Worm (Caenorhabditis elegans) whole organism, mixed stage, embryonic: ENCODE results near the gene C54C6.7.

ENCODE experiments used
- M03D4.4 ChIP-seq: sonication (generic microtip); optimal IDR thresholded peaks from 2 replicates; lab custom pipeline; 2017; ENCODE audit warnings: mild to moderate bottlenecking, missing genetic modification characterization, missing compliant biosample characterization
- bed-3 ChIP-seq: fragments of 200-800 bp; sonication (Bioruptor generic); optimal IDR thresholded peaks from 3 replicates; lab custom pipeline; 2018; ENCODE audit warnings: mild to moderate bottlenecking, missing genetic modification characterization, moderate library complexity, missing compliant biosample characterization
- blmp-1 ChIP-seq: fragments of 150-350 bp; optimal IDR thresholded peaks from 2 replicates; lab custom pipeline; 2014; ENCODE audit warnings: missing biosample characterization, missing genetic modification characterization
- ceh-39 ChIP-seq: fragments of 150-350 bp; optimal IDR thresholded peaks from 2 replicates; lab custom pipeline; 2014; ENCODE audit warnings: missing biosample characterization, missing genetic modification characterization
- ceh-43 ChIP-seq: fragments of 200-800 bp; sonication (Bioruptor generic); optimal IDR thresholded peaks from 2 replicates; lab custom pipeline; 2018; ENCODE audit warnings: mild to moderate bottlenecking, missing genetic modification characterization, moderate library complexity, missing compliant biosample characterization
- ceh-83 ChIP-seq: fragments of 200-800 bp; sonication (Bioruptor generic); optimal IDR thresholded peaks from 2 replicates; lab custom pipeline; 2018; ENCODE audit warnings: mild to moderate bottlenecking, missing genetic modification characterization, missing compliant biosample characterization
- ces-1 ChIP-seq: fragments of 150-350 bp; optimal IDR thresholded peaks from 2 replicates; lab custom pipeline; 2014; ENCODE audit warnings: missing biosample characterization, missing genetic modification reagents, missing genetic modification characterization
- cnd-1 ChIP-seq: fragments of 200-800 bp; sonication (Bioruptor generic); optimal IDR thresholded peaks from 2 replicates; lab custom pipeline; 2018; ENCODE audit warnings: mild to moderate bottlenecking, missing genetic modification characterization, missing compliant biosample characterization
- drap-1 ChIP-seq: fragments of 200-800 bp; sonication (Bioruptor generic); optimal IDR thresholded peaks from 3 replicates; lab custom pipeline; 2018; ENCODE audit warnings: mild to moderate bottlenecking, missing genetic modification characterization, missing compliant biosample characterization
- elt-1 ChIP-seq: sonication (generic microtip); optimal IDR thresholded peaks from 2 replicates; lab custom pipeline; 2017; ENCODE audit warnings: missing genetic modification characterization, mild to moderate bottlenecking, missing compliant biosample characterization, antibody characterized with exemption, moderate library complexity, borderline replicate concordance; ENCODE audit not compliant: insufficient read depth
- flh-1 ChIP-seq: fragments of 200-800 bp; sonication (Bioruptor generic); optimal IDR thresholded peaks from 2 replicates; lab custom pipeline; 2018; ENCODE audit warnings: mild to moderate bottlenecking, missing genetic modification characterization, moderate library complexity, missing compliant biosample characterization
- ham-2 ChIP-seq: fragments of 200-800 bp; sonication (Bioruptor generic); optimal IDR thresholded peaks from 2 replicates; lab custom pipeline; 2018; ENCODE audit warnings: mild to moderate bottlenecking, missing genetic modification characterization, missing compliant biosample characterization
- lin-13 ChIP-seq: fragments of 150-350 bp; optimal IDR thresholded peaks from 2 replicates; lab custom pipeline; 2014; ENCODE audit warnings: missing biosample characterization, missing genetic modification characterization
- lin-32 ChIP-seq: fragments of 200-800 bp; sonication (Bioruptor generic); optimal IDR thresholded peaks from 2 replicates; lab custom pipeline; 2018; ENCODE audit warnings: mild to moderate bottlenecking, missing genetic modification characterization, missing compliant biosample characterization
- lsy-2 ChIP-seq: fragments of 150-350 bp; optimal IDR thresholded peaks from 2 replicates; lab custom pipeline; 2014; ENCODE audit warnings: missing biosample characterization, missing genetic modification characterization
- mab-5 ChIP-seq: fragments of 150-350 bp; optimal IDR thresholded peaks from 2 replicates; lab custom pipeline; 2014; ENCODE audit warnings: missing biosample characterization, missing genetic modification characterization
- mep-1 ChIP-seq: fragments of 150-350 bp; optimal IDR thresholded peaks from 2 replicates; lab custom pipeline; 2017; ENCODE audit warnings: missing biosample characterization, missing genetic modification reagents, missing genetic modification characterization, inconsistent platforms
- mls-2 ChIP-seq: sonication (generic microtip); optimal IDR thresholded peaks from 2 replicates; lab custom pipeline; 2016; ENCODE audit warnings: mild to moderate bottlenecking, missing genetic modification characterization, moderate library complexity, missing compliant biosample characterization
- nhr-12 ChIP-seq: fragments of 150-350 bp; optimal IDR thresholded peaks from 2 replicates; lab custom pipeline; 2014; ENCODE audit warnings: missing biosample characterization, missing genetic modification characterization
- nhr-2 ChIP-seq: fragments of 150-350 bp; optimal IDR thresholded peaks from 2 replicates; lab custom pipeline; 2014; ENCODE audit warnings: missing biosample characterization, missing genetic modification characterization
- nhr-237 ChIP-seq: fragments of 150-350 bp; optimal IDR thresholded peaks from 2 replicates; lab custom pipeline; 2014; ENCODE audit warnings: missing biosample characterization, missing genetic modification characterization
- pha-4 ChIP-seq: fragments of 150-350 bp; optimal IDR thresholded peaks from 2 replicates; lab custom pipeline; 2018; ENCODE audit warnings: missing biosample characterization, missing genetic modification reagents, missing genetic modification characterization
- sem-2 ChIP-seq: fragments of 200-800 bp; sonication (Bioruptor generic); optimal IDR thresholded peaks from 2 replicates; lab custom pipeline; 2018; ENCODE audit warnings: mild to moderate bottlenecking, missing genetic modification characterization, missing compliant biosample characterization
- snpc-4 ChIP-seq: fragments of 150-350 bp; optimal IDR thresholded peaks from 2 replicates; lab custom pipeline; 2014; ENCODE audit warnings: missing biosample characterization, missing genetic modification characterization
- sptf-1 ChIP-seq: sonication (generic microtip); optimal IDR thresholded peaks from 2 replicates; lab custom pipeline; 2017; ENCODE audit warnings: mild to moderate bottlenecking, missing genetic modification characterization, moderate library complexity, missing compliant biosample characterization
- tbx-8 ChIP-seq: fragments of 200-800 bp; sonication (Bioruptor generic); optimal IDR thresholded peaks from 2 replicates; lab custom pipeline; 2018; ENCODE audit warnings: mild to moderate bottlenecking, missing genetic modification characterization, moderate library complexity, missing compliant biosample characterization
- unc-120 ChIP-seq: sonication (generic microtip); optimal IDR thresholded peaks from 2 replicates; lab custom pipeline; 2017; ENCODE audit warnings: missing genetic modification characterization, missing compliant biosample characterization; ENCODE audit not compliant: poor library complexity, severe bottlenecking
- unc-39 ChIP-seq: fragments of 150-350 bp; optimal IDR thresholded peaks from 2 replicates; lab custom pipeline; 2014; ENCODE audit warnings: missing biosample characterization, missing genetic modification characterization
- unc-62 ChIP-seq: fragments of 150-350 bp; optimal IDR thresholded peaks from 2 replicates; lab custom pipeline; 2014; ENCODE audit warnings: missing biosample characterization, missing genetic modification reagents, missing genetic modification characterization
- zip-8 ChIP-seq: fragments of 150-350 bp; optimal IDR thresholded peaks from 2 replicates; lab custom pipeline; 2014; ENCODE audit warnings: missing biosample characterization, missing genetic modification characterization

The C54C6.7 gene

DNA sequence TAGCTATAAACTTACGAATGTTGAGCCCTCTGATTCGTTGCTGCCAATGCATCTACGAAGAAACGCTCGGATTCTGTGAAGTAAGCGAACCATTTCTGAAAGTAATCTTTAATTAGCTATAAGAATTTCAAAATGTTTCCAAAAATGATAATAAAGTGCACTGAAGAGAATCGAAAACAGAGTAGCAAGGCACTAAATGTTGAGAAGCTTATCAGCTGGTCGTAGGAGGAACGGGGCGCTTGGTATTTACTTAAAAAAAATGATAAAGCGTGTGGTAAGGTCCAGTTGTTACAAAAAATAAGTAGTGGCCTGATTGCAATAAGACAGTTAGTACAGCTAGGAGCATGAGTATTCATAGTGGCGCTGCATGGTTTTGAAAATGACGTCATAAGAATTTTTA is at the start of gene C54C6.7:
Gene C54C6.7 (minus strand): TSS at position 101 of the 400 bp plus-strand sequence.
- TF ChIP-seq sptf-1 (tag; lab: Kevin White, UChicago) (no peak), zip-8 (tag; lab: Kevin White, UChicago) (peak; percentile 9)

DNA sequence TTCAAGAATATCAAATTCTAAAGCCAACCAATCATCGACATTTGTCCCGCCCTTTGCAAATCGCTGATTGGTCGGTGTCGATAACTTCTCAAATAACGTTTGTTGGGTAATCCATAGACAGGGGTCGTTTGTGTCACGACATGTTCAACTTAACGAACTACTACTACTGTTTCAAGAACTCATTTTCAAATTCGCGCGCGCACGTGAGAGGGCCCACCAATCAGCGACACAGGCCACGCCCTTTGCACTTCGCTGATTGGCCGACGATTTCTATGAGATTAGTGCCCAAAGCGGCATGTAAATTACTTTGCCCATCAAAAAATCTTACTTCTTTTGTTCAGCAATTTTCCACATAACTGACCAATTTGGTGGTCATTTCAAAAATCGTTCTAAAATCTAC is 48.5 kb upstream of the C54C6.7 start:
- TF ChIP-seq lin-13 (tag; lab: Kevin White, UChicago) (no peak), bed-3 (GFP tag; lab: Kevin White, UChicago) (no peak), lin-32 (GFP tag; lab: Kevin White, UChicago) (no peak), blmp-1 (tag; lab: Kevin White, UChicago) (no peak), nhr-237 (tag; lab: Kevin White, UChicago) (no peak), cnd-1 (no peak), unc-39 (tag; lab: Kevin White, UChicago) (no peak), ceh-43 (GFP tag; lab: Kevin White, UChicago) (no peak), mls-2 (tag; lab: Kevin White, UChicago) (no peak), ham-2 (GFP tag; lab: Kevin White, UChicago) (no peak), nhr-12 (tag; lab: Kevin White, UChicago) (no peak), snpc-4 (no peak), elt-1 (no peak), ces-1 (GFP tag; lab: Kevin White, UChicago) (no peak), mab-5 (tag; lab: Kevin White, UChicago) (no peak), ceh-83 (GFP tag; lab: Kevin White, UChicago) (no peak)

DNA sequence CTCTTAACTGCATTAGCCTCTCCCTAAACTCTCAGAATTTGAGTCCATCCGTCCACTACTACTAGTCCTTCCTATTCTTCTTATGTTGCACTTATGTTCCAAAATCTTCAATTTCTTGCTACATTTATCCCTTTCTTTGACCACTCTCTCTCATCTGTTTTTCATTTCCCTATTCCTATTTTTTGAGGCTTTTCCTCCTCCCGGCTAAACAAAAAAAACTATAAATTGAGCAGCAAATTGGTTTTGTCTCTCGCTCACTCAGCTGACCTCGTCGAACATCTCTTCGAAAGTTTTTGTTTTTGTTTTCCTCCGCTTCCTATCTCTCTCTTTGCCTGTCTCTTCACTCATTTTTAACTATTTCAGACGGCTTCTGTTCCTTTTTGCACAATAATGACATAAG is 44.1 kb upstream of the C54C6.7 start, which contains the start of gene ptp-1:
Gene ptp-1 (plus strand): TSS at position 358 of the 400 bp plus-strand sequence.
- TF ChIP-seq ces-1 (GFP tag; lab: Kevin White, UChicago) (peak; percentile 50), nhr-12 (tag; lab: Kevin White, UChicago) (no peak)

DNA sequence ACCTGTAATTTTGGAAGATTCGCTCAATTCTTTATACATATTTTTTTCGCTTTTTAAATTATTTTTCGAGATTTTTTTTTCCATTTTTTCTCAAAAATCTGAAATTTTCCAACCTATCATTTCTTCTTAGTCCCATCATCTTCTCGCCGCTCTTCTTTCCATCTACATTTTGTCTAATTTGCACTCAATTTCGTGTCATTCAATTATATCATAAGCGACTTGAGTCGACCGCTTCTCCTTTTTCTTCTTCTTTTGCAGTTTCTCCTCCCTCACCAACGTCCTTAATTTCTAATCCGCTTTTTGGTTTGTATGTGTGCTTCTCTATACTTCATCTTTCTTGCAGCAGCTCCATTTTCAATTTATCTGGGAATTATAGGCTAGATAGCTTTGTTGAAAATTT is 42.0 kb upstream of the C54C6.7 start:
- TF ChIP-seq lsy-2 (no peak), tbx-8 (GFP tag; lab: Kevin White, UChicago) (no peak), pha-4 (tag; lab: Kevin White, UChicago) (no peak), sem-2 (GFP tag; lab: Kevin White, UChicago) (no peak), mep-1 (tag; lab: Kevin White, UChicago) (no peak), flh-1 (GFP tag; lab: Kevin White, UChicago) (no peak), ces-1 (GFP tag; lab: Kevin White, UChicago) (peak; percentile 88), unc-62 (GFP tag; lab: Kevin White, UChicago) (no peak), mab-5 (tag; lab: Kevin White, UChicago) (no peak)

DNA sequence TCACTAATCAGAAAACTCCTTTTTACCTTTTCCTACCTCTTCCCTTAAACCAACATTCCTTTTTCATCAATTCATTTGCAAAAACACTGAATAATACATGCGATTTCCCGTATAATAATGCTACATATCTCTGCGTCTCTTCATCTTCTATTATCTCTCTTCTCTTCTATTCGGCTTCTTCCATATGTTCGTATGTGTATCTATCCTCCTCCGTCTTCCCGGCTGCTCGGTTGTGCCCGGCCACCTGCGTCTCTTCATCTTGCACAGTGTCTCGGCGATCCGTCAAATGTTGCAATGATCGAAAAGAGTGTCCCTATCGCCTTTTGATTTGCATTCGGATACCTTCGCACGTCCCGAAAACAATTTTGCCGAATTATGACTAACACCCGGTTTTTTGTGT is 37.1 kb upstream of the C54C6.7 start:
- TF ChIP-seq mep-1 (tag; lab: Kevin White, UChicago): no peak
- no peak for TF ChIP-seq flh-1 (GFP tag; lab: Kevin White, UChicago)
- TF ChIP-seq ces-1 (GFP tag; lab: Kevin White, UChicago): peak; percentile 38
- peak; percentile 82 for TF ChIP-seq unc-120 (tag; lab: Kevin White, UChicago)
- peak; percentile 51 for TF ChIP-seq nhr-2
- TF ChIP-seq ceh-43 (GFP tag; lab: Kevin White, UChicago): no peak
- peak; percentile 4 for TF ChIP-seq lsy-2
- TF ChIP-seq drap-1 (GFP tag; lab: Kevin White, UChicago): no peak
- no peak for TF ChIP-seq M03D4.4 (tag; lab: Kevin White, UChicago)
- peak; percentile 45 for TF ChIP-seq mls-2 (tag; lab: Kevin White, UChicago)
- no peak for TF ChIP-seq bed-3 (GFP tag; lab: Kevin White, UChicago)
- no peak for TF ChIP-seq ceh-39 (tag; lab: Kevin White, UChicago)
- TF ChIP-seq ham-2 (GFP tag; lab: Kevin White, UChicago): peak; percentile 3
- TF ChIP-seq sptf-1 (tag; lab: Kevin White, UChicago): no peak
- TF ChIP-seq cnd-1: no peak
- TF ChIP-seq unc-62 (GFP tag; lab: Kevin White, UChicago): peak; percentile 23
- TF ChIP-seq, all 35 proteins: peak for 7
